Fruit fly (Drosophila melanogaster) whole organism, embryonic: ENCODE measurements around the gene CCHa2.

ENCODE experiments used
- ATbp ChIP-seq: fragments of 200-800 bp; sonication (Bioruptor generic); optimal IDR thresholded peaks from 2 replicates; lab custom pipeline; 2017; ENCODE audit warnings: missing biosample characterization, mild to moderate bottlenecking, missing genetic modification characterization, missing genetic modification reagents
- Atf3 ChIP-seq: fragments of 200-800 bp; sonication (Bioruptor generic); optimal IDR thresholded peaks from 3 replicates; lab custom pipeline; 2016; ENCODE audit warnings: missing biosample characterization, missing genetic modification characterization
- B-H2 ChIP-seq: fragments of 200-800 bp; sonication (Bioruptor generic); optimal IDR thresholded peaks from 2 replicates; lab custom pipeline; 2018; ENCODE audit warnings: missing biosample characterization, mild to moderate bottlenecking, missing genetic modification characterization
- CG10267 ChIP-seq: fragments of 200-800 bp; sonication (Bioruptor generic); optimal IDR thresholded peaks from 2 replicates; lab custom pipeline; 2018; ENCODE audit warnings: missing biosample characterization, mild to moderate bottlenecking, missing genetic modification characterization, moderate library complexity
- CG12659 ChIP-seq: fragments of 200-800 bp; sonication (Bioruptor generic); optimal IDR thresholded peaks from 3 replicates; lab custom pipeline; 2017; ENCODE audit warnings: mild to moderate bottlenecking, missing biosample characterization, missing genetic modification reagents, missing genetic modification characterization
- CG13424 ChIP-seq: fragments of 200-800 bp; sonication (Bioruptor generic); optimal IDR thresholded peaks from 2 replicates; lab custom pipeline; 2019; ENCODE audit warnings: missing biosample characterization, mild to moderate bottlenecking, missing genetic modification characterization, moderate library complexity
- CG14965 ChIP-seq: fragments of 200-800 bp; sonication (Bioruptor generic); optimal IDR thresholded peaks from 2 replicates; lab custom pipeline; 2016; ENCODE audit warnings: missing biosample characterization, missing genetic modification characterization, borderline replicate concordance
- CG16813 ChIP-seq: fragments of 200-800 bp; sonication (Bioruptor generic); IDR thresholded peaks from 3 replicates; pipeline ENCODE4 v1.3.6; 2022; ENCODE audit warnings: missing biosample characterization, missing genetic modification characterization; ENCODE audit not compliant: partially characterized antibody
- CG18619 ChIP-seq: fragments of 200-800 bp; sonication (Bioruptor generic); optimal IDR thresholded peaks from 3 replicates; lab custom pipeline; 2017; ENCODE audit warnings: missing biosample characterization, mild to moderate bottlenecking, missing genetic modification characterization
- CG18764 ChIP-seq: fragments of 200-800 bp; sonication (Bioruptor generic); optimal IDR thresholded peaks from 3 replicates; lab custom pipeline; 2016; ENCODE audit warnings: missing biosample characterization, missing genetic modification characterization
- CG2199 ChIP-seq: fragments of 200-800 bp; sonication (Bioruptor generic); IDR thresholded peaks from 3 replicates; pipeline ENCODE4 v1.3.6; 2022; ENCODE audit warnings: missing biosample characterization, missing genetic modification characterization
- CG2678 ChIP-seq: fragments of 200-800 bp; sonication (Bioruptor generic); optimal IDR thresholded peaks from 3 replicates; lab custom pipeline; 2019; ENCODE audit warnings: missing biosample characterization, mild to moderate bottlenecking, missing genetic modification characterization, moderate library complexity
- CG30020 ChIP-seq: fragments of 200-800 bp; optimal IDR thresholded peaks from 2 replicates; lab custom pipeline; 2019; ENCODE audit warnings: missing biosample characterization, mild to moderate bottlenecking, missing genetic modification characterization, moderate library complexity
- CG6175 ChIP-seq: fragments of 200-800 bp; sonication (Bioruptor generic); IDR thresholded peaks from 3 replicates; pipeline ENCODE4 v1.3.6; 2022; ENCODE audit warnings: missing biosample characterization, missing genetic modification characterization
- CG7963 ChIP-seq: fragments of 200-800 bp; sonication (Bioruptor generic); IDR thresholded peaks from 3 replicates; pipeline ENCODE4 v1.3.6; 2022; ENCODE audit warnings: missing biosample characterization, missing genetic modification characterization; ENCODE audit not compliant: partially characterized antibody
- CG8281 ChIP-seq: fragments of 200-800 bp; sonication (Bioruptor generic); optimal IDR thresholded peaks from 2 replicates; lab custom pipeline; 2018; ENCODE audit warnings: missing biosample characterization, mild to moderate bottlenecking, missing genetic modification characterization, moderate library complexity
- Drgx ChIP-seq: fragments of 200-800 bp; sonication (Bioruptor generic); IDR thresholded peaks from 2 replicates; pipeline ENCODE4 v1.3.6; 2022; ENCODE audit warnings: missing biosample characterization, missing genetic modification characterization
- Elba2 ChIP-seq: fragments of 200-800 bp; sonication (Bioruptor generic); optimal IDR thresholded peaks from 3 replicates; lab custom pipeline; 2016; ENCODE audit warnings: missing biosample characterization, missing genetic modification characterization
- Gsc ChIP-seq: fragments of 200-800 bp; sonication (Bioruptor generic); IDR thresholded peaks from 2 replicates; pipeline ENCODE4 v1.3.6; 2022; ENCODE audit warnings: missing biosample characterization, missing genetic modification characterization
- Hand ChIP-seq: fragments of 200-800 bp; sonication (Bioruptor generic); optimal IDR thresholded peaks from 2 replicates; lab custom pipeline; 2017; ENCODE audit warnings: mild to moderate bottlenecking, missing biosample characterization, missing genetic modification reagents, missing genetic modification characterization
- Hr3 ChIP-seq: fragments of 200-800 bp; sonication (Bioruptor generic); optimal IDR thresholded peaks from 3 replicates; lab custom pipeline; 2016; ENCODE audit warnings: missing biosample characterization, missing genetic modification characterization
- Mad ChIP-seq: fragments of 200-800 bp; sonication (Bioruptor generic); optimal IDR thresholded peaks from 2 replicates; lab custom pipeline; 2016; ENCODE audit warnings: missing biosample characterization, missing genetic modification characterization
- Opbp ChIP-seq: fragments of 200-800 bp; sonication (Bioruptor generic); IDR thresholded peaks from 3 replicates; pipeline ENCODE4 v1.3.6; 2022; ENCODE audit warnings: missing biosample characterization, missing genetic modification characterization; ENCODE audit not compliant: partially characterized antibody
- al ChIP-seq: fragments of 200-800 bp; sonication (Bioruptor generic); IDR thresholded peaks from 2 replicates; pipeline ENCODE4 v1.3.6; 2022; ENCODE audit warnings: missing biosample characterization, missing genetic modification characterization
- bbx ChIP-seq: fragments of 200-800 bp; sonication (Bioruptor generic); IDR thresholded peaks from 2 replicates; pipeline ENCODE4 v1.3.6; 2022; ENCODE audit warnings: missing biosample characterization, missing genetic modification characterization; ENCODE audit not compliant: partially characterized antibody
- eve ChIP-seq, 2 experiments: fragments of >200 bp; optimal IDR thresholded peaks; 2 replicates each; lab custom pipeline; 2017; ENCODE audit warnings: missing biosample characterization in 2 of 2, missing genetic modification characterization in 2 of 2
- ewg ChIP-seq: fragments of 200-800 bp; sonication (Bioruptor generic); optimal IDR thresholded peaks from 3 replicates; lab custom pipeline; 2017; ENCODE audit warnings: mild to moderate bottlenecking, missing biosample characterization, missing genetic modification reagents, missing genetic modification characterization
- gcm ChIP-seq: fragments of 200-800 bp; sonication (Bioruptor generic); optimal IDR thresholded peaks from 2 replicates; lab custom pipeline; 2019; ENCODE audit warnings: missing biosample characterization, mild to moderate bottlenecking, missing genetic modification characterization, moderate library complexity
- insv ChIP-seq, 2 experiments: fragments of 200-800 bp; sonication (Bioruptor generic); optimal IDR thresholded peaks; 3 replicates each; lab custom pipeline; 2016 to 2018; ENCODE audit warnings: missing biosample characterization in 2 of 2, missing genetic modification characterization in 2 of 2
- lmd ChIP-seq: fragments of 200-800 bp; sonication (Bioruptor generic); IDR thresholded peaks from 2 replicates; pipeline ENCODE4 v1.3.6; 2022; ENCODE audit warnings: missing biosample characterization, missing genetic modification characterization
- mirr ChIP-seq: fragments of 200-800 bp; sonication (Bioruptor generic); optimal IDR thresholded peaks from 3 replicates; lab custom pipeline; 2018; ENCODE audit warnings: missing biosample characterization, mild to moderate bottlenecking, missing genetic modification characterization
- nerfin-2 ChIP-seq: fragments of 200-800 bp; sonication (Bioruptor generic); IDR thresholded peaks from 2 replicates; pipeline ENCODE4 v1.3.6; 2022; ENCODE audit warnings: missing biosample characterization, missing genetic modification characterization; ENCODE audit not compliant: partially characterized antibody
- nmo ChIP-seq: fragments of 200-800 bp; sonication (Bioruptor generic); optimal IDR thresholded peaks from 2 replicates; lab custom pipeline; 2018; ENCODE audit warnings: missing biosample characterization, mild to moderate bottlenecking, missing genetic modification characterization, moderate library complexity
- sisA ChIP-seq: fragments of 200-800 bp; sonication (Bioruptor generic); IDR thresholded peaks from 2 replicates; pipeline ENCODE4 v1.3.6; 2022; ENCODE audit warnings: missing biosample characterization, missing genetic modification characterization
- tio ChIP-seq: fragments of 200-800 bp; sonication (Bioruptor generic); optimal IDR thresholded peaks from 2 replicates; lab custom pipeline; 2017; ENCODE audit warnings: missing biosample characterization, missing genetic modification characterization, inconsistent platforms
- wor ChIP-seq: fragments of 200-800 bp; sonication (Bioruptor generic); IDR thresholded peaks from 2 replicates; pipeline ENCODE4 v1.3.6; 2022; ENCODE audit warnings: missing biosample characterization, missing genetic modification characterization

Gene CCHa2

DNA sequence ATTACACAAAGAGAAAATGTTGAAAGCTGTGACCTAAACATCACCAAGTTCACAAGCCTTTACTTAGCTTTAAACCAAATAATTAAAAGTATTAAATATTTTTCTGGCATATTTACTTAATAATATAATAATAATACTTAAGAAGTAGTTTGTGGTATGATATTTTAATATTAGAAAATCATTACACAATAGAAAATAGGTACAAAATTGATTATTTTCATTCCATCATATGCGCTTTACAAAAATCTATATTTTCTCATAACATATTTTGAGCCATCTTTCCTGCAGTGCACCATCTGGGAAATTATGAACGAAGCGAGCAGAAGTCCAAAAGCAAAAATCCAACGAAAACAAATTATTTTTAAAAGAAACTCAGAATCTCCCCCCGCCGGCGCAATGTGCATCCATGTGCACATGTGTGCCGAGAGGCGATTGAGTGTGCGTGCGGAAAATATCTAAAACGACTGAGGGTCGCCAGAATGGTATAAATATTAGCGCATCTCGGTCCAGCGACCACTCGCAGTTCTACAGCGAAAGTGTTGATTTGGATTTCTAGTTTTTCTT lies 30.6 kb upstream of the CCHa2 start, which contains the start of gene Act87E (continued):
- peak; percentile 46 for TF ChIP-seq CG30020 (tag; lab: Kevin White, UChicago)
- TF ChIP-seq, all 482 proteins: peak for 184

- TF ChIP-seq insv (GFP tag; optimal IDR thresholded peaks at IDR 0.05; lab: Kevin White, UChicago) (peak in 1 of 2 experiments; percentile 92), CG12659 (no peak), Elba2 (GFP tag; lab: Kevin White, UChicago) (peak; percentile 44), Opbp (no peak), tio (GFP tag; lab: Kevin White, UChicago) (no peak), Hand (GFP tag; lab: Kevin White, UChicago) (no peak), ATbp (GFP tag; lab: Kevin White, UChicago) (no peak), CG2678 (tag; lab: Kevin White, UChicago) (no peak), CG18619 (GFP tag; lab: Kevin White, UChicago) (no peak)
- TF ChIP-seq, all 482 proteins: peak for 2
These were observed 27.2 kb upstream of the CCHa2 start for dm6 chr3R:13422178-13422577.

DNA sequence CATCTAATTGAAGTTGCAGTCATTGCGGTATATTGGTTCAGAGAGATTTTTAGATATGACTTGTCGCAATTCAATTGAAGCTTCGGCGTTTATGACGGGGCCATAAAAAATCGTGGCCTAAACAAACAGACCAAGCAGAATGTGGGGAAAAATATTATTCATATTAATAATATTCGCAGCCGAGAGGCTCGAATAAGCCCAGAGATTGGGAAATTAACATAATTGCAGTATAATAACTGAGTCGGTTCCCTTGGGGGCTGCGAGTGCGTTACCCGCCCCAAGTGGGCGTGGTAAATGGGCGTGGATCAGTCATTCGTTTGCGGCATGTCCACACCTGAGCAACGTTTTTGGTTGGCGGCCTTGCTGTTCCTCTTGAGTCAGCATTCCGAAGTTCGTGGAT lies 25.0 kb upstream of the CCHa2 start, which contains the start of gene Ir87a:
Gene Ir87a (plus strand): TSS at position 301 of the 400 bp plus-strand sequence.
- no peak for TF ChIP-seq lmd (GFP tag; lab: Robert Waterston, UW)
- no peak for TF ChIP-seq Gsc
- TF ChIP-seq B-H2 (GFP tag; lab: Kevin White, UChicago): no peak
- no peak for TF ChIP-seq eve (GFP tag; optimal IDR thresholded peaks at IDR 0.05; lab: Kevin White, UChicago)
- TF ChIP-seq CG13424 (tag; lab: Kevin White, UChicago): no peak
- no peak for TF ChIP-seq Mad (GFP tag; lab: Kevin White, UChicago)
- TF ChIP-seq sisA (GFP tag; lab: Robert Waterston, UW): no peak
- TF ChIP-seq wor (GFP tag; lab: Robert Waterston, UW): no peak
- no peak for TF ChIP-seq al (GFP tag; lab: Robert Waterston, UW)
- no peak for TF ChIP-seq CG10267 (tag; lab: Kevin White, UChicago)
- TF ChIP-seq Drgx (GFP tag; lab: Robert Waterston, UW): no peak
- no peak for TF ChIP-seq CG16813 (GFP tag; lab: Robert Waterston, UW)
- TF ChIP-seq Hand (GFP tag; lab: Kevin White, UChicago): no peak
- no peak for TF ChIP-seq ewg (GFP tag; lab: Kevin White, UChicago)
- TF ChIP-seq Hr3 (GFP tag; lab: Kevin White, UChicago): no peak
- TF ChIP-seq nmo (GFP tag; lab: Kevin White, UChicago): no peak
- TF ChIP-seq, all 482 proteins: peak for 0

- TF ChIP-seq CG2199 (GFP tag; lab: Robert Waterston, UW): no peak
- TF ChIP-seq CG14965 (GFP tag; lab: Kevin White, UChicago): no peak
- peak; percentile 92 for TF ChIP-seq CG8281 (tag; lab: Kevin White, UChicago)
- TF ChIP-seq ewg (GFP tag; lab: Kevin White, UChicago): no peak
- no peak for TF ChIP-seq CG6175 (GFP tag; lab: Robert Waterston, UW)
- no peak for TF ChIP-seq bbx (GFP tag; lab: Robert Waterston, UW)
- TF ChIP-seq, all 482 proteins: peak for 1
These were observed 22.1 kb upstream of the CCHa2 start for dm6 chr3R:13417067-13417595.

DNA sequence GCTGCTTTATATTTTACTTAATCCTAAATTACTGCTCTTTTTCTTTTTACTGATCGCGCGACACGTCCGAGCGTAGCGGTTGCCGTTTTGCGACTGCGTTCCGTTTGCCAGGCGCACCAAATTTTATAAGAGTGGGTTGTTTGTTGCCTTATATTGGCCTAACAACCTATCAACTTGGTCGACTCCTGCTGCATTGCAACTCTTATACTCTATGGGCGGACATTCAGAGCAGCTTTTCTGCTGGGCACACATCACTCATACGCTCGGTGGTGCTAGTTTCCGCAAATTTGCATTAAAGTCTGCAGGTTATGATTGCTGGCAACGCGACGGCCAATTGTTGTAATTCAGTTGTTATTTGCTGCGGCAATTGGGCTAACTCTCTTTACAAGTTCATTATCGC lies 20.2 kb upstream of the CCHa2 start, which contains the start of gene yellow-e:
Gene yellow-e (minus strand): TSS at position 101 of the 400 bp plus-strand sequence.
- TF ChIP-seq CG7963 (GFP tag; lab: Robert Waterston, UW) (no peak), gcm (GFP tag; lab: Kevin White, UChicago) (no peak), mirr (GFP tag; lab: Kevin White, UChicago) (no peak), CG18764 (GFP tag; lab: Kevin White, UChicago) (no peak), Atf3 (GFP tag; lab: Kevin White, UChicago) (no peak), nerfin-2 (GFP tag; lab: Robert Waterston, UW) (no peak)
